Worm (Caenorhabditis elegans): ENCODE measurements around the gene fbxb-82.

fbxb-82 gene

DNA sequence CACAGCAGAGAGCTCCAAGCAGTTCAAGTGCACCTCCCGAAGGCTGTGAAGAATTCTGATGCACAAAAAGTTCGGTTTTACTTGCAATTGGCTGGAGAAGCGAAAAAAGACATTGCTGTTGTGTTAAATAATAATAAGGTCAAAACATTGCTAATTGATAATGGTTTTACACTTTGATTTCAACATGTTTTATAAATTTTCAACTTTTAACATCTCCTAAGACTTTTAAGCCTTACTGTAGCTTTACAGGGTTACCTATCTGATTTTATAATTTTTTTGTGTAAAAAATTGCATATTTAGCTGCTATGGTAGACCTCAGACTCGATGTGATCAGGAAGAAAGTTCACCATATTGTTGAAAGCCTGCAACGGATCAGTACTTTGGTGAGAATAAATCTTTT is 8.8 kb downstream of the fbxb-82 start, which contains the start of gene pals-25:
Gene pals-25 (plus strand): TSS at position 301 of the 400 bp plus-strand sequence.
- TF ChIP-seq madf-10 (tag; optimal IDR thresholded peaks at IDR 0.05), result no peak
- TF ChIP-seq hrde-1 (tag; optimal IDR thresholded peaks at IDR 0.05; ENCODE audit: borderline replicate concordance), result no peak
- no peak for TF ChIP-seq F55B11.4 (tag; optimal IDR thresholded peaks at IDR 0.05; ENCODE audit: borderline replicate concordance, insufficient read depth)
- no peak for TF ChIP-seq tlf-1 (GFP tag; optimal IDR thresholded peaks at IDR 0.05)
- TF ChIP-seq sptf-2 (GFP tag; optimal IDR thresholded peaks at IDR 0.05), result no peak
- TF ChIP-seq atf-7 (tag; optimal IDR thresholded peaks at IDR 0.05), result no peak
- no peak for TF ChIP-seq F10E7.11 (tag; optimal IDR thresholded peaks at IDR 0.05)
- TF ChIP-seq T26A5.8 (tag; optimal IDR thresholded peaks at IDR 0.05), result no peak
- TF ChIP-seq repo-1 (tag; optimal IDR thresholded peaks at IDR 0.05), result no peak

DNA sequence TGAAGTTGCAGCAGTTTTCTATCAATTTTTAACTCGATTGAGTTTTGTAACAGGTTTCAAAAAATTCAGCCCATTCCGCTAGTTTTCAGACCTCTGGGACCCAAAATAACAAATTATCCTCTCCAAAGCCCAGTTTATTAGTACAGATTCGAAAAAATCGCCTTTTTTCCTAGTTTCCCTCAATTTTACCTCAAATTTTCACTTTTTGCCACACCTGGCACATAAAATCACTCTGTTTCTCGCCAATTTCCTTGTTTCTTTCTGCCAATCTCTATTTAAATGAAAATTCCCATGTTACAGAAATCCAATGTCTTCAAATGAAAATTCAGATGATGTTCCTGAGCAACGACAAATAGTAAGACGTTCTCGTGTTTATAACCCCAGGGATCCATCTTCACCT is 10.9 kb downstream of the fbxb-82 start, which contains the start of gene pals-22:
Gene pals-22 (plus strand): TSS at position 301 of the 400 bp plus-strand sequence.
- TF ChIP-seq bed-1 (GFP tag; IDR thresholded peaks at IDR 0.05) (no peak), ztf-25 (GFP tag; IDR thresholded peaks at IDR 0.05) (no peak), nhr-120 (GFP tag; IDR thresholded peaks at IDR 0.05) (no peak), K11D2.4 (GFP tag; IDR thresholded peaks at IDR 0.05) (no peak), D2030.7 (GFP tag; IDR thresholded peaks at IDR 0.05) (no peak), ZK185.1 (tag; optimal IDR thresholded peaks at IDR 0.05; ENCODE audit: poor library complexity, severe bottlenecking) (no peak), ceh-40 (GFP tag; IDR thresholded peaks at IDR 0.05) (no peak), die-1 (tag; optimal IDR thresholded peaks at IDR 0.05) (no peak), snpc-3.4 (tag; optimal IDR thresholded peaks at IDR 0.05) (no peak), hlh-26 (GFP tag; conservative IDR thresholded peaks at IDR 0.05) (no peak), madf-8 (GFP tag; conservative IDR thresholded peaks at IDR 0.05) (no peak), lir-1 (GFP tag; conservative IDR thresholded peaks at IDR 0.05) (no peak)

DNA sequence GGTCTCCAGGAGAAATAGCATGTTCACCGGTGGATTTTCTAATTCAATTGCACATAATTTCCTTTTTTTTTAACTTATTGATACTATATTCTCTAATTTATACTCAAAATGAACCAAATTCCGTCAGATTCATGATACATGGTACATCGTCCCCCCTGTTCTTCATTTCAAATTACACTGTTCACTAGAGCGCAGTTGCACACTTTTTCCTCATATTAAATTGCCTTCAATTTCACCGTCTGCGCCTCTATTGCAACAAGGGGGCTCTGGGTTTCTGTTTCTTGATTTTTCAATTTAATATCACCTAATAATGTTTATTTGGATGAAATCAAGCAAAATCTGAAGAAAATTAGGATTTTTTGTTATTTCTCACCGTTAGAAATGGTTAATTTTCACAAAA is 11.4 kb downstream of the fbxb-82 start:
- TF ChIP-seq lag-1 (GFP tag; IDR thresholded peaks at IDR 0.05) (no peak), nfyb-1 (GFP tag; IDR thresholded peaks at IDR 0.05) (no peak), Y79H2A.3 (GFP tag; conservative IDR thresholded peaks at IDR 0.05) (no peak), ztf-26 (tag; optimal IDR thresholded peaks at IDR 0.05) (no peak), mcd-1 (GFP tag; IDR thresholded peaks at IDR 0.05) (peak; percentile 81), attf-3 (GFP tag; conservative IDR thresholded peaks at IDR 0.05) (no peak), snpc-3.4 (tag; optimal IDR thresholded peaks at IDR 0.05) (no peak), F22D6.2 (tag; optimal IDR thresholded peaks at IDR 0.05) (no peak), nhr-80 (tag; optimal IDR thresholded peaks at IDR 0.05) (peak; percentile 7), rec-8 (tag; optimal IDR thresholded peaks at IDR 0.05) (no peak), ceh-40 (GFP tag; IDR thresholded peaks at IDR 0.05) (no peak), nhr-179 (tag; optimal IDR thresholded peaks at IDR 0.05) (no peak), aptf-3 (GFP tag; IDR thresholded peaks at IDR 0.05) (no peak), attf-5 (GFP tag; optimal IDR thresholded peaks at IDR 0.05) (peak; percentile 54), atf-7 (tag; optimal IDR thresholded peaks at IDR 0.05) (no peak), hmg-1.2 (GFP tag; IDR thresholded peaks at IDR 0.05) (peak; percentile 62; the same call in 1 of the 2 replicates), lin-35 (GFP tag; optimal IDR thresholded peaks at IDR 0.05) (peak in 1 of 3 experiments; percentile 28), C06A6.2 (GFP tag; conservative IDR thresholded peaks at IDR 0.05) (no peak), B0261.1 (tag; optimal IDR thresholded peaks at IDR 0.05) (no peak), F39B2.1 (GFP tag; IDR thresholded peaks at IDR 0.05) (no peak), ztf-18 (tag; optimal IDR thresholded peaks at IDR 0.05) (no peak), snpc-1.1 (tag; optimal IDR thresholded peaks at IDR 0.05; ENCODE audit: insufficient read depth) (no peak), madf-8 (GFP tag; conservative IDR thresholded peaks at IDR 0.05) (no peak)

Data from whole organism, young adult.